Worm (Caenorhabditis elegans) whole organism, L2 larva: ENCODE results near the gene C18D11.3.

Experiments used
- C34F6.9 ChIP-seq: fragments of 150-350 bp; optimal IDR thresholded peaks from 2 replicates; lab custom pipeline; 2014; ENCODE audit warnings: missing biosample characterization, missing genetic modification characterization
- F13H6.1 ChIP-seq: sonication (generic microtip); optimal IDR thresholded peaks from 2 replicates; lab custom pipeline; 2016; ENCODE audit warnings: missing genetic modification characterization, missing compliant biosample characterization
- R02D3.7 ChIP-seq: fragments of 150-350 bp; optimal IDR thresholded peaks from 2 replicates; lab custom pipeline; 2014; ENCODE audit warnings: missing biosample characterization, missing genetic modification characterization
- Y55F3AM.14 ChIP-seq: fragments of 200-800 bp; sonication (Bioruptor generic); optimal IDR thresholded peaks from 2 replicates; lab custom pipeline; 2018; ENCODE audit warnings: mild to moderate bottlenecking, missing genetic modification characterization, missing compliant biosample characterization
- ZK546.5 ChIP-seq: sonication (generic microtip); optimal IDR thresholded peaks from 2 replicates; lab custom pipeline; 2017; ENCODE audit warnings: missing biosample characterization, missing genetic modification characterization
- alr-1 ChIP-seq: fragments of 150-350 bp; optimal IDR thresholded peaks from 2 replicates; lab custom pipeline; 2014; ENCODE audit warnings: missing biosample characterization, missing genetic modification characterization
- aly-2 ChIP-seq: fragments of 150-350 bp; optimal IDR thresholded peaks from 2 replicates; lab custom pipeline; 2014; ENCODE audit warnings: missing biosample characterization, missing genetic modification characterization
- blmp-1 ChIP-seq: sonication (generic microtip); optimal IDR thresholded peaks from 2 replicates; lab custom pipeline; 2017; ENCODE audit warnings: missing genetic modification characterization, mild to moderate bottlenecking, missing compliant biosample characterization, antibody characterized with exemption, moderate library complexity; ENCODE audit not compliant: insufficient read depth
- crh-2 ChIP-seq: sonication (generic microtip); optimal IDR thresholded peaks from 2 replicates; lab custom pipeline; 2017; ENCODE audit warnings: missing biosample characterization, missing genetic modification characterization
- dmd-4 ChIP-seq: sonication (generic microtip); optimal IDR thresholded peaks from 2 replicates; lab custom pipeline; 2017; ENCODE audit warnings: missing biosample characterization, missing genetic modification characterization
- elt-1 ChIP-seq: fragments of 150-350 bp; optimal IDR thresholded peaks from 2 replicates; lab custom pipeline; 2014; ENCODE audit warnings: missing biosample characterization, missing genetic modification characterization
- elt-3 ChIP-seq: sonication (generic microtip); optimal IDR thresholded peaks from 2 replicates; lab custom pipeline; 2017; ENCODE audit warnings: missing biosample characterization, missing genetic modification characterization
- fos-1 ChIP-seq: fragments of 150-350 bp; optimal IDR thresholded peaks from 2 replicates; lab custom pipeline; 2014; ENCODE audit warnings: missing biosample characterization, missing genetic modification characterization
- gmeb-1 ChIP-seq: fragments of 150-350 bp; optimal IDR thresholded peaks from 2 replicates; lab custom pipeline; 2014; ENCODE audit warnings: missing biosample characterization, missing genetic modification characterization
- lin-11 ChIP-seq: fragments of 150-350 bp; sonication (generic microtip); optimal IDR thresholded peaks from 2 replicates; lab custom pipeline; 2014; ENCODE audit warnings: missing biosample characterization, missing genetic modification characterization, inconsistent platforms, mixed read lengths
- lin-13 ChIP-seq: fragments of 150-350 bp; optimal IDR thresholded peaks from 2 replicates; lab custom pipeline; 2014; ENCODE audit warnings: missing biosample characterization, missing genetic modification reagents, missing genetic modification characterization
- mab-5 ChIP-seq: fragments of 150-350 bp; optimal IDR thresholded peaks from 2 replicates; lab custom pipeline; 2014; ENCODE audit warnings: missing biosample characterization, missing genetic modification characterization
- mdl-1 ChIP-seq, 2 experiments: fragments of 150-350 bp in 1 of 2; sonication (generic microtip) in 1 of 2; optimal IDR thresholded peaks; 2 replicates each; lab custom pipeline; 2017; ENCODE audit warnings: missing biosample characterization in 2 of 2, missing genetic modification characterization in 2 of 2
- nhr-11 ChIP-seq: fragments of 150-350 bp; optimal IDR thresholded peaks from 2 replicates; lab custom pipeline; 2014; ENCODE audit warnings: missing biosample characterization, missing genetic modification characterization
- nhr-129 ChIP-seq: fragments of 150-350 bp; optimal IDR thresholded peaks from 2 replicates; lab custom pipeline; 2014; ENCODE audit warnings: missing biosample characterization, missing genetic modification characterization
- nhr-21 ChIP-seq: fragments of 150-350 bp; optimal IDR thresholded peaks from 2 replicates; lab custom pipeline; 2014; ENCODE audit warnings: missing biosample characterization, missing genetic modification characterization
- nhr-23 ChIP-seq: fragments of 150-350 bp; optimal IDR thresholded peaks from 2 replicates; lab custom pipeline; 2014; ENCODE audit warnings: missing biosample characterization, missing genetic modification reagents, missing genetic modification characterization
- nhr-237 ChIP-seq: fragments of 150-350 bp; optimal IDR thresholded peaks from 2 replicates; lab custom pipeline; 2014; ENCODE audit warnings: missing biosample characterization, missing genetic modification characterization
- nhr-6 ChIP-seq: fragments of 150-350 bp; optimal IDR thresholded peaks from 2 replicates; lab custom pipeline; 2014; ENCODE audit warnings: missing biosample characterization, missing genetic modification characterization
- nhr-77 ChIP-seq: fragments of 150-350 bp; optimal IDR thresholded peaks from 2 replicates; lab custom pipeline; 2014; ENCODE audit warnings: missing biosample characterization, missing genetic modification characterization
- sem-4 ChIP-seq: fragments of 150-350 bp; optimal IDR thresholded peaks from 2 replicates; lab custom pipeline; 2014; ENCODE audit warnings: missing biosample characterization, missing genetic modification reagents, missing genetic modification characterization
- skn-1 ChIP-seq: sonication (generic microtip); optimal IDR thresholded peaks from 2 replicates; lab custom pipeline; 2017; ENCODE audit warnings: missing biosample characterization, missing genetic modification characterization
- sma-3 ChIP-seq: sonication (generic microtip); optimal IDR thresholded peaks from 2 replicates; lab custom pipeline; 2016; ENCODE audit warnings: missing genetic modification reagents, missing genetic modification characterization, missing compliant biosample characterization
- sma-9 ChIP-seq, 2 experiments: fragments of 150-350 bp in 1 of 2; sonication (generic microtip) in 1 of 2; optimal IDR thresholded peaks; 2 replicates each; lab custom pipeline; 2014 to 2016; ENCODE audit warnings: missing genetic modification characterization in 2 of 2, mild to moderate bottlenecking in 1 of 2, missing biosample characterization in 1 of 2, missing compliant biosample characterization in 1 of 2, missing genetic modification reagents in 1 of 2, moderate library complexity in 1 of 2
- unc-39 ChIP-seq: fragments of 150-350 bp; optimal IDR thresholded peaks from 2 replicates; lab custom pipeline; 2014; ENCODE audit warnings: missing biosample characterization, missing genetic modification characterization
- unc-55 ChIP-seq: fragments of 150-350 bp; sonication (generic microtip); optimal IDR thresholded peaks from 3 replicates; lab custom pipeline; 2014; ENCODE audit warnings: missing biosample characterization, missing genetic modification reagents, missing genetic modification characterization
- zag-1 ChIP-seq: fragments of 150-350 bp; optimal IDR thresholded peaks from 2 replicates; lab custom pipeline; 2014; ENCODE audit warnings: missing biosample characterization, missing genetic modification characterization
- ztf-1 ChIP-seq: fragments of 200-800 bp; sonication (Bioruptor generic); conservative IDR thresholded peaks from 2 replicates; pipeline ENCODE4 v1.3.6; 2022; ENCODE audit warnings: missing genetic modification characterization, missing compliant biosample characterization
- ztf-11 ChIP-seq: sonication (generic microtip); optimal IDR thresholded peaks from 2 replicates; lab custom pipeline; 2017; ENCODE audit warnings: missing biosample characterization, missing genetic modification characterization
- ztf-4 ChIP-seq: fragments of 150-350 bp; optimal IDR thresholded peaks from 2 replicates; lab custom pipeline; 2014; ENCODE audit warnings: missing biosample characterization, missing genetic modification characterization

C18D11.3 gene

ce11 chrIII:11795448-11795847 is 27.8 kb upstream of the C18D11.3 start, which contains the start of gene twk-39:
TSS of gene twk-39 (plus strand) at chrIII:11795748.
- TF ChIP-seq ztf-1 (GFP tag; lab: Robert Waterston, UW) = no peak
- TF ChIP-seq ztf-4 (tag; lab: Kevin White, UChicago) = no peak
- TF ChIP-seq, all 48 proteins: peak for 0

DNA sequence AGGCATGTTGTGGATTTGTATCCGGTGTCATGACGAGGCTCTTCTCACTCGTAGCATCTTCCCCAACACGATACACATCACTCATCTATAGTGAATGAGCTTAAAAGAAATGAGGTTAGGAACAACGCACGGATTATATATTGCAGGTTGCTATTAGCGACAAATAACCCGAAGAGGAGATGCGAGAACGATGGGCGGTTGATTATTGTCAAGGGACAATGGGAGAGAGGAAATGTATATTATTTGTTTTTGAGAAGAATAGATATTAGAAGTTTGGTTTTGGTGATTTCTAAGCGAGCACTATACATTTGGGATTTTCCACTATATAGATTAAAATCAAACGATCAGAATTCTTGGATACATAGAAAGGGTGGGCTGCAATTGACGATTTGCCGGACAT is 16.6 kb upstream of the C18D11.3 start, which contains the start of gene C18D11.7:
TSS of gene C18D11.7 (minus strand) at position 101 of the 400 bp plus-strand sequence.
- no peak for TF ChIP-seq mab-5
- no peak for TF ChIP-seq mdl-1 (tag; optimal IDR thresholded peaks at IDR 0.05; lab: Kevin White, UChicago)

DNA sequence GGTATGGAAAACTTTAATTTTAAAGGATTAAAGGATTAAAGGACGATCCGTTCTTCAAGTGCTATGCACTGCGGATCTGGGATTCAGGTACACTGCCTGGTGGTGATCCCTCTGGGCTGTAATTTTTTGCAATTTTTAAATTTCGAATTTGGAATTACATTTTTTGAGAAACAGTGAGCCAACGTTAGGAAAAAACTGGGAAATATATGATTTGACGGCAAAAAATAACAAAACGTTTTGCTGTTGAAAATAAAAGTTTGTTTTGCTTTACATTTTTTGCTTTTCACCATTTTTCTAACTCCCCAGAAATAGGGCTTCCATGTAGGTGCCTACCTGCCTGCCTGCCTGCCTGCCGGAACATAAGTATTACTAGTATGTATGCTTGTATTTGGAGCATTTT is 15.8 kb upstream of the C18D11.3 start, which contains the start of gene C18D11.10:
TSS of gene C18D11.10 (plus strand) at position 301 of the 400 bp plus-strand sequence.
- TF ChIP-seq Y55F3AM.14 (GFP tag; lab: Kevin White, UChicago) (no peak), mdl-1 (tag; optimal IDR thresholded peaks at IDR 0.05; lab: Kevin White, UChicago) (no peak), R02D3.7 (tag; lab: Kevin White, UChicago) (no peak), sma-3 (GFP tag; lab: Kevin White, UChicago) (no peak), mab-5 (no peak), nhr-21 (tag; lab: Kevin White, UChicago) (no peak), nhr-23 (no peak), blmp-1 (tag; lab: Kevin White, UChicago) (no peak), nhr-237 (no peak), skn-1 (no peak), alr-1 (tag; lab: Kevin White, UChicago) (no peak), elt-1 (no peak), sma-9 (GFP tag; optimal IDR thresholded peaks at IDR 0.05; lab: Kevin White, UChicago) (no peak), sma-9 (tag; optimal IDR thresholded peaks at IDR 0.05; lab: Kevin White, UChicago) (no peak), unc-39 (tag; lab: Kevin White, UChicago) (no peak), ztf-4 (tag; lab: Kevin White, UChicago) (no peak), ztf-1 (GFP tag; lab: Robert Waterston, UW) (no peak), nhr-77 (tag; lab: Kevin White, UChicago) (no peak), gmeb-1 (tag; lab: Kevin White, UChicago) (no peak), lin-13 (GFP tag; lab: Kevin White, UChicago) (no peak)

DNA sequence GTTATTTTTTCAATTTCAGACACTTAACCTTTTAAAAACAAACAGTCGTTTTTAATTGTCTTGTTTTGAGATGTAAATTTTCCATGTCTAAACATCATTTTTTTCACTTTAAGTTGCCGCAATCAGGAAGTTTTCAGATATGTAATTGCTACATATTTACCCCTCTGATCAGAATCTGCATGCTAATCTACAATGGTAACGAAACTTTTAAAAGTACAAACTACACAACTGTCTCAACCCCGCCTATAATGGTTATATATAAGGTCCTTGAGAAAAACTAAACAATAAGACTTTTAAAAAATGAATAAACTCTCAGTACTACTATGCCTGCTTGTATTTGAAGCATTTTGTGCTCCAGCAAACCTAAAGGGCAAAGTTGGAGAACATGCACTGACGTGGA is 14.4 kb upstream of the C18D11.3 start, which contains the start of gene C18D11.9:
TSS of gene C18D11.9 (plus strand) at position 301 of the 400 bp plus-strand sequence.
- TF ChIP-seq crh-2 (tag; lab: Kevin White, UChicago) (no peak), C34F6.9 (tag; lab: Kevin White, UChicago) (no peak), ztf-11 (tag; lab: Kevin White, UChicago) (no peak), unc-55 (no peak), lin-13 (GFP tag; lab: Kevin White, UChicago) (no peak), nhr-129 (no peak), nhr-11 (tag; lab: Kevin White, UChicago) (no peak), zag-1 (no peak), lin-11 (tag; lab: Kevin White, UChicago) (no peak), fos-1 (no peak), skn-1 (no peak), ZK546.5 (no peak), nhr-237 (no peak), ztf-1 (GFP tag; lab: Robert Waterston, UW) (no peak), mdl-1 (tag; optimal IDR thresholded peaks at IDR 0.05; lab: Kevin White, UChicago) (no peak), elt-3 (tag; lab: Kevin White, UChicago) (no peak), elt-1 (no peak), dmd-4 (no peak), aly-2 (tag; lab: Kevin White, UChicago) (no peak)

- no peak for TF ChIP-seq nhr-23
- TF ChIP-seq R02D3.7 (tag; lab: Kevin White, UChicago) = no peak
- TF ChIP-seq F13H6.1 = no peak
- no peak for TF ChIP-seq zag-1
- TF ChIP-seq nhr-21 (tag; lab: Kevin White, UChicago) = no peak
- TF ChIP-seq nhr-11 (tag; lab: Kevin White, UChicago) = no peak
- no peak for TF ChIP-seq mab-5
- no peak for TF ChIP-seq nhr-6 (tag; lab: Kevin White, UChicago)
- no peak for TF ChIP-seq fos-1
- no peak for TF ChIP-seq Y55F3AM.14 (GFP tag; lab: Kevin White, UChicago)
- TF ChIP-seq skn-1 = no peak
- TF ChIP-seq alr-1 (tag; lab: Kevin White, UChicago) = no peak
- TF ChIP-seq nhr-129 = no peak
- TF ChIP-seq aly-2 (tag; lab: Kevin White, UChicago) = no peak
- no peak for TF ChIP-seq crh-2 (tag; lab: Kevin White, UChicago)
- TF ChIP-seq elt-3 (tag; lab: Kevin White, UChicago) = no peak
- TF ChIP-seq elt-1 = no peak
- no peak for TF ChIP-seq sem-4 (tag; lab: Kevin White, UChicago)
- TF ChIP-seq lin-11 (tag; lab: Kevin White, UChicago) = no peak
- TF ChIP-seq, all 48 proteins: peak for 0
Measured at ce11 chrIII:11810447-11810846, 12.8 kb upstream of the C18D11.3 start, which contains the start of gene C18D11.6. TSS of gene C18D11.6 (plus strand) at chrIII:11810556.
